Worm (Caenorhabditis elegans): ENCODE data around the gene acs-7.

DNA sequence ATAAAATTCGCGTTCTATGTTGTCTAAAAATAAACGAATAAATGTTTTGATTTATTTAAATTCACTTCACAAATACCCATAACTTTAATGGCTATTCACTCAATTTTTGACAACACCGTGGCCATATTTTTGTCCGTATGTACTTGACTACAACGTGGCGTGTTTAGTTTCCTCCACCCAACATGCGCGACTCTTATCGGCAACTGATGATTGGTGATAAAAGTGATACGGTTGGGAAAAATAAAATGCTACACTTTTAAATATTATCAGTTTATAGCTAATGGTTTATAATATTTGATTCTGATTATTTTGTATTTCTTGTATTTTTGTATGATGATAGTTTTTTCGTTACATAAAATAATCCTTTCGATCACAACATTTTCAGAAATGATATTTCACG lies at the start of gene acs-7:
- TF ChIP-seq egl-27 (tag; optimal IDR thresholded peaks at IDR 0.05) = no peak
- no peak for TF ChIP-seq unc-62 (GFP tag; optimal IDR thresholded peaks at IDR 0.05)
- TF ChIP-seq zag-1 (tag; optimal IDR thresholded peaks at IDR 0.05) = no peak
- no peak for TF ChIP-seq fos-1 (tag; optimal IDR thresholded peaks at IDR 0.05)
- TF ChIP-seq pha-4 (tag; optimal IDR thresholded peaks at IDR 0.05) = peak; percentile 64
- TF ChIP-seq sea-2 (GFP tag; optimal IDR thresholded peaks at IDR 0.05) = no peak
- no peak for TF ChIP-seq R02D3.7 (tag; optimal IDR thresholded peaks at IDR 0.05)
- TF ChIP-seq ceh-82 (tag; optimal IDR thresholded peaks at IDR 0.05) = no peak
- TF ChIP-seq nfya-1 (tag; optimal IDR thresholded peaks at IDR 0.05; ENCODE audit: insufficient read depth) = peak; percentile 34
